Worm (Caenorhabditis elegans) whole organism, late embryonic: ENCODE data around the gene serp-1.2.

Source experiments
- K09A11.1 ChIP-seq: sonication (generic microtip); optimal IDR thresholded peaks from 2 replicates; lab custom pipeline; 2017; ENCODE audit warnings: antibody characterized with exemption, mild to moderate bottlenecking, missing genetic modification characterization, missing compliant biosample characterization; ENCODE audit not compliant: insufficient read depth
- ceh-18 ChIP-seq: sonication (generic microtip); optimal IDR thresholded peaks from 2 replicates; lab custom pipeline; 2016; ENCODE audit warnings: missing genetic modification characterization, missing compliant biosample characterization
- ceh-19 ChIP-seq: fragments of 200-800 bp; sonication (Bioruptor generic); optimal IDR thresholded peaks from 2 replicates; lab custom pipeline; 2018; ENCODE audit warnings: mild to moderate bottlenecking, missing genetic modification characterization, missing compliant biosample characterization
- ceh-22 ChIP-seq: sonication (generic microtip); optimal IDR thresholded peaks from 2 replicates; lab custom pipeline; 2017; ENCODE audit warnings: missing biosample characterization, missing genetic modification characterization
- ceh-30 ChIP-seq: fragments of 150-350 bp; optimal IDR thresholded peaks from 2 replicates; lab custom pipeline; 2014; ENCODE audit warnings: missing biosample characterization, missing genetic modification characterization
- ceh-31 ChIP-seq: sonication (generic microtip); optimal IDR thresholded peaks from 2 replicates; lab custom pipeline; 2016; ENCODE audit warnings: missing genetic modification characterization, missing compliant biosample characterization
- ceh-34 ChIP-seq: sonication (generic microtip); optimal IDR thresholded peaks from 2 replicates; lab custom pipeline; 2016; ENCODE audit warnings: mild to moderate bottlenecking, missing genetic modification characterization, missing compliant biosample characterization
- ceh-45 ChIP-seq: fragments of 200-800 bp; sonication (Bioruptor generic); IDR thresholded peaks from 2 replicates; pipeline ENCODE4 v1.3.6; 2022; ENCODE audit warnings: missing genetic modification reagents, missing genetic modification characterization, missing compliant biosample characterization
- eyg-1 ChIP-seq: sonication (generic microtip); optimal IDR thresholded peaks from 2 replicates; lab custom pipeline; 2016; ENCODE audit warnings: missing genotype, missing genetic modification characterization, missing compliant biosample characterization
- fax-1 ChIP-seq: sonication (generic microtip); optimal IDR thresholded peaks from 2 replicates; lab custom pipeline; 2016; ENCODE audit warnings: missing genotype, missing genetic modification characterization, missing compliant biosample characterization
- fkh-10 ChIP-seq: fragments of 150-350 bp; optimal IDR thresholded peaks from 2 replicates; lab custom pipeline; 2014; ENCODE audit warnings: missing biosample characterization, missing genetic modification reagents, missing genetic modification characterization
- fkh-6 ChIP-seq: sonication (generic microtip); optimal IDR thresholded peaks from 2 replicates; lab custom pipeline; 2016; ENCODE audit warnings: missing genetic modification characterization, missing compliant biosample characterization
- hlh-6 ChIP-seq: sonication (generic microtip); optimal IDR thresholded peaks from 2 replicates; lab custom pipeline; 2016; ENCODE audit warnings: missing genotype, missing genetic modification characterization, missing compliant biosample characterization
- hlh-8 ChIP-seq: sonication (generic microtip); optimal IDR thresholded peaks from 2 replicates; lab custom pipeline; 2016; ENCODE audit warnings: missing genotype, missing genetic modification characterization, missing compliant biosample characterization
- lim-6 ChIP-seq: sonication (generic microtip); optimal IDR thresholded peaks from 2 replicates; lab custom pipeline; 2016; ENCODE audit warnings: missing genetic modification characterization, missing compliant biosample characterization
- nfya-1 ChIP-seq: sonication (generic microtip); optimal IDR thresholded peaks from 2 replicates; lab custom pipeline; 2017; ENCODE audit warnings: missing genetic modification characterization, mild to moderate bottlenecking, missing compliant biosample characterization, antibody characterized with exemption, moderate library complexity
- nhr-232 ChIP-seq: sonication (generic microtip); optimal IDR thresholded peaks from 2 replicates; lab custom pipeline; 2016; ENCODE audit warnings: missing genetic modification characterization, missing compliant biosample characterization
- odd-2 ChIP-seq: sonication (generic microtip); optimal IDR thresholded peaks from 2 replicates; lab custom pipeline; 2017; ENCODE audit warnings: antibody characterized with exemption, mild to moderate bottlenecking, missing genetic modification characterization, missing compliant biosample characterization
- pax-1 ChIP-seq: fragments of 150-350 bp; optimal IDR thresholded peaks from 2 replicates; lab custom pipeline; 2014; ENCODE audit warnings: missing biosample characterization, missing genetic modification characterization
- pha-4 ChIP-seq: fragments of 150-350 bp; optimal IDR thresholded peaks from 2 replicates; lab custom pipeline; 2018; ENCODE audit warnings: missing biosample characterization, missing genetic modification reagents, missing genetic modification characterization
- ref-2 ChIP-seq: sonication (generic microtip); optimal IDR thresholded peaks from 2 replicates; lab custom pipeline; 2016; ENCODE audit warnings: missing genetic modification characterization, missing compliant biosample characterization
- sdc-2 ChIP-seq: sonication (generic microtip); optimal IDR thresholded peaks from 2 replicates; lab custom pipeline; 2016; ENCODE audit warnings: missing genotype, missing genetic modification characterization, missing compliant biosample characterization
- syd-9 ChIP-seq: sonication (generic microtip); optimal IDR thresholded peaks from 2 replicates; lab custom pipeline; 2016; ENCODE audit warnings: mild to moderate bottlenecking, missing genetic modification characterization, moderate library complexity, missing compliant biosample characterization
- tbx-2 ChIP-seq: sonication (generic microtip); optimal IDR thresholded peaks from 2 replicates; lab custom pipeline; 2016; ENCODE audit warnings: missing genetic modification characterization, missing compliant biosample characterization
- ttx-3 ChIP-seq: sonication (generic microtip); optimal IDR thresholded peaks from 2 replicates; lab custom pipeline; 2016; ENCODE audit warnings: missing genetic modification reagents, missing genetic modification characterization, missing compliant biosample characterization
- unc-3 ChIP-seq, 2 experiments: fragments of 200-800 bp in 1 of 2; sonication (Bioruptor generic) in 1 of 2; sonication (generic microtip) in 1 of 2; conservative IDR thresholded peaks in 1 of 2; optimal IDR thresholded peaks in 1 of 2; 2 replicates each; pipeline versions ENCODE4 v1.3.6 to Lab custom; 2016 to 2022; ENCODE audit warnings: missing compliant biosample characterization in 2 of 2, missing genetic modification characterization in 2 of 2, missing genetic modification reagents in 1 of 2
- zip-5 ChIP-seq: sonication (generic microtip); optimal IDR thresholded peaks from 2 replicates; lab custom pipeline; 2016; ENCODE audit warnings: missing genetic modification characterization, missing compliant biosample characterization
- ztf-16 ChIP-seq: sonication (generic microtip); optimal IDR thresholded peaks from 2 replicates; lab custom pipeline; 2017; ENCODE audit warnings: missing genetic modification characterization, missing compliant biosample characterization

Gene serp-1.2

ce11 chrIV:8268024-8268423 is 42.5 kb downstream of the serp-1.2 start, which contains the start of the genes K07H8.5 and K07H8.8:
K07H8.5 (plus strand) TSS chrIV:8268324.
K07H8.8 (minus strand) TSS chrIV:8268412.
- TF ChIP-seq fkh-6 (tag; lab: Kevin White, UChicago), result no peak
- no peak for TF ChIP-seq pha-4 (tag; lab: Kevin White, UChicago)
- TF ChIP-seq syd-9, result no peak
- no peak for TF ChIP-seq tbx-2 (tag; lab: Kevin White, UChicago)
- no peak for TF ChIP-seq ceh-31 (tag; lab: Kevin White, UChicago)
- no peak for TF ChIP-seq eyg-1 (tag; lab: Kevin White, UChicago)
- no peak for TF ChIP-seq ceh-18 (tag; lab: Kevin White, UChicago)
- TF ChIP-seq ref-2 (tag; lab: Kevin White, UChicago), result no peak
- TF ChIP-seq ztf-16, result no peak
- no peak for TF ChIP-seq K09A11.1 (tag; lab: Kevin White, UChicago)
- TF ChIP-seq sdc-2, result no peak
- TF ChIP-seq nfya-1 (tag; lab: Kevin White, UChicago), result no peak
- no peak for TF ChIP-seq ceh-19
- TF ChIP-seq fkh-10 (GFP tag; lab: Kevin White, UChicago), result no peak
- no peak for TF ChIP-seq ttx-3 (tag; lab: Kevin White, UChicago)
- TF ChIP-seq pax-1 (tag; lab: Kevin White, UChicago), result no peak
- TF ChIP-seq unc-3 (GFP tag; conservative IDR thresholded peaks at IDR 0.05; lab: Robert Waterston, UW), result no peak
- no peak for TF ChIP-seq unc-3 (tag; optimal IDR thresholded peaks at IDR 0.05; lab: Kevin White, UChicago)
- TF ChIP-seq fax-1 (tag; lab: Kevin White, UChicago), result no peak
- TF ChIP-seq nhr-232 (tag; lab: Kevin White, UChicago), result no peak
- no peak for TF ChIP-seq zip-5 (tag; lab: Kevin White, UChicago)

- TF ChIP-seq tbx-2 (tag; lab: Kevin White, UChicago) (no peak), pha-4 (tag; lab: Kevin White, UChicago) (no peak), ceh-30 (no peak), ceh-34 (tag; lab: Kevin White, UChicago) (no peak)
These were observed 47.9 kb downstream of the serp-1.2 start for ce11 chrIV:8273334-8273733.

- TF ChIP-seq ttx-3 (tag; lab: Kevin White, UChicago) (no peak), sdc-2 (no peak), ceh-45 (GFP tag; lab: Robert Waterston, UW) (no peak), odd-2 (tag; lab: Kevin White, UChicago) (no peak), lim-6 (tag; lab: Kevin White, UChicago) (no peak), hlh-6 (no peak), ceh-22 (tag; lab: Kevin White, UChicago) (no peak), ceh-34 (tag; lab: Kevin White, UChicago) (no peak), hlh-8 (no peak)
These were observed 49.8 kb downstream of the serp-1.2 start, which contains the start of gene K07H8.11 for ce11 chrIV:8275232-8275631. K07H8.11 (minus strand) TSS chrIV:8275332.
